Worm (Caenorhabditis elegans) whole organism, early embryonic: ENCODE data around the gene C16E9.2.

Experiments
- aly-1 ChIP-seq: sonication (generic microtip); optimal IDR thresholded peaks from 2 replicates; lab custom pipeline; 2016; ENCODE audit warnings: missing genetic modification characterization, missing compliant biosample characterization
- ama-1 ChIP-seq: fragments of 150-350 bp; optimal IDR thresholded peaks from 2 replicates; lab custom pipeline; 2014
- ceh-13 ChIP-seq: fragments of 200-800 bp; sonication (Bioruptor generic); optimal IDR thresholded peaks from 2 replicates; lab custom pipeline; 2018; ENCODE audit warnings: mild to moderate bottlenecking, missing genetic modification characterization, missing compliant biosample characterization
- flt-1 ChIP-seq: fragments of 200-800 bp; sonication (Bioruptor generic); IDR thresholded peaks from 2 replicates; pipeline ENCODE4 v1.3.6; 2022; ENCODE audit warnings: missing genetic modification characterization, missing compliant biosample characterization
- scrt-1 ChIP-seq: fragments of 200-800 bp; sonication (Bioruptor generic); IDR thresholded peaks from 2 replicates; pipeline ENCODE4 v1.3.6; 2022; ENCODE audit warnings: missing genetic modification characterization, missing compliant biosample characterization
- sea-1 ChIP-seq: fragments of 200-800 bp; sonication (Bioruptor generic); conservative IDR thresholded peaks from 2 replicates; pipeline ENCODE4 v1.3.6; 2022; ENCODE audit warnings: missing genetic modification characterization, missing compliant biosample characterization
- tbx-11 ChIP-seq: fragments of 200-800 bp; sonication (Bioruptor generic); IDR thresholded peaks from 2 replicates; pipeline ENCODE4 v1.3.6; 2022; ENCODE audit warnings: missing genetic modification characterization, missing compliant biosample characterization
- tra-4 ChIP-seq: sonication (generic microtip); optimal IDR thresholded peaks from 2 replicates; lab custom pipeline; 2017; ENCODE audit warnings: missing genetic modification characterization, missing compliant biosample characterization

DNA sequence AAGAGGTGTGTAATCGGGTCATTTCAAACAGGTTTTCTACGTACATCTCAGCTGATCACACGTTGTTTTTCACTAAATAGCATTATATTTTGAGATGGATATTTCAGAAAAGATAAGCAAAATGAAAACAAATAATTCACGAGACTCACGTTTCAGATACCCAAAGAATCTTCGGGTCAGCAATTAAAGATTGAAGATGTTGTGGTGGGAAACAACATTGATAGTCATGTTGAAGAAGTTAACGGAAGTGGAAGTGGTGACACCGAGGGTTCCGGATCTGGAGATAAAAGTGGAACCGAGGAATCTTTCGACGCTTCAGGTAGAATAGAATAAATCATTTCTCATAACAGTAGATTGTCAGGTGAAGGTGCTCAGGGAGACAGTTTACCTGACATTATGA lies 5.2 kb downstream of the C16E9.2 start:
- TF ChIP-seq tbx-11 (GFP tag; lab: Robert Waterston, UW) (no peak), ama-1 (lab: Kevin White, UChicago) (no peak), sea-1 (GFP tag; lab: Robert Waterston, UW) (no peak), aly-1 (no peak), ceh-13 (GFP tag; lab: Kevin White, UChicago) (no peak), flt-1 (GFP tag; lab: Robert Waterston, UW) (no peak), tra-4 (tag; lab: Kevin White, UChicago) (no peak), scrt-1 (GFP tag; lab: Robert Waterston, UW) (no peak)
